Worm (Caenorhabditis elegans): ENCODE results near the gene F54D11.4.

The F54D11.4 gene

ce11 chrV:4585009-4585408 is 30.9 kb upstream of the F54D11.4 start, which contains the start of gene Y61A9LA.1:
Y61A9LA.1 (plus strand) TSS chrV:4585309.
- TF ChIP-seq ceh-31 (tag; optimal IDR thresholded peaks at IDR 0.05) (no peak), lim-6 (tag; optimal IDR thresholded peaks at IDR 0.05) (no peak), sdc-2 (tag; optimal IDR thresholded peaks at IDR 0.05) (no peak), unc-3 (GFP tag; conservative IDR thresholded peaks at IDR 0.05) (no peak), unc-3 (tag; optimal IDR thresholded peaks at IDR 0.05) (no peak), K02D7.2 (tag; optimal IDR thresholded peaks at IDR 0.05) (no peak), elt-2 (tag; optimal IDR thresholded peaks at IDR 0.05) (no peak), pat-9 (tag; optimal IDR thresholded peaks at IDR 0.05) (no peak), fkh-6 (tag; optimal IDR thresholded peaks at IDR 0.05) (no peak), nhr-11 (tag; optimal IDR thresholded peaks at IDR 0.05) (no peak), F13H6.1 (tag; optimal IDR thresholded peaks at IDR 0.05) (no peak), che-1 (tag; optimal IDR thresholded peaks at IDR 0.05) (no peak), pha-2 (tag; optimal IDR thresholded peaks at IDR 0.05) (no peak), lin-11 (tag; optimal IDR thresholded peaks at IDR 0.05) (no peak), ceh-19 (GFP tag; optimal IDR thresholded peaks at IDR 0.05) (no peak)

DNA sequence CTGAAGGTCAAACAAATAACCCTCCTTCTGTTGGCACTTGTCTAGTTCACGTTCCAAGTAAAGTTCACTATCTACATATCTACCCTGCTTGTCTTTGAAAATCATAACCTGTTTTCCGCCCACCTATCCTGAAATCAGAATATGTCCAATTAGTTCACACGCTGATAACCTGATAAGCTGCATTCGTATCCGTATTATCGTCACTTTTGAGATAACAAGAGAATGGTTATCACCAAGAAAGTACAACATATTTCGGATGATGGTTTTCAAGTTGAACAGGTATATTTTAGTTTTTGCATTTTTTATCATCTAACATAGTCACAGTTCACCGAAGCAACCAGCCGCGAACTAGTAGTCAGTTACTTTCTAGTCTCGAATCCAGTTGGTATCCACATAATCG is 25.2 kb upstream of the F54D11.4 start:
- TF ChIP-seq pag-3 (tag; optimal IDR thresholded peaks at IDR 0.05; ENCODE audit: borderline replicate concordance) (no peak), elt-2 (tag; optimal IDR thresholded peaks at IDR 0.05) (peak; percentile 58), tbx-2 (tag; optimal IDR thresholded peaks at IDR 0.05) (no peak)

- TF ChIP-seq ref-2 (tag; optimal IDR thresholded peaks at IDR 0.05) (no peak), elt-2 (tag; optimal IDR thresholded peaks at IDR 0.05) (peak; percentile 90)
Observed at ce11 chrV:4598489-4598888, 17.5 kb upstream of the F54D11.4 start.

ce11 chrV:4599225-4599624 is 16.7 kb upstream of the F54D11.4 start:
- no peak for TF ChIP-seq tbx-7 (tag; optimal IDR thresholded peaks at IDR 0.05)
- no peak for TF ChIP-seq ceh-22 (tag; optimal IDR thresholded peaks at IDR 0.05)
- TF ChIP-seq zip-5 (tag; optimal IDR thresholded peaks at IDR 0.05): no peak
- no peak for TF ChIP-seq unc-42 (tag; optimal IDR thresholded peaks at IDR 0.05)
- no peak for TF ChIP-seq ceh-19 (GFP tag; optimal IDR thresholded peaks at IDR 0.05)
- no peak for TF ChIP-seq dve-1 (tag; optimal IDR thresholded peaks at IDR 0.05)
- TF ChIP-seq tbx-2 (tag; optimal IDR thresholded peaks at IDR 0.05): no peak
- no peak for TF ChIP-seq ceh-14 (tag; optimal IDR thresholded peaks at IDR 0.05)
- TF ChIP-seq sox-2 (GFP tag; IDR thresholded peaks at IDR 0.05): no peak
- TF ChIP-seq T23F11.4 (GFP tag; optimal IDR thresholded peaks at IDR 0.05): no peak
- TF ChIP-seq gmeb-2 (tag; optimal IDR thresholded peaks at IDR 0.05): no peak
- no peak for TF ChIP-seq ceh-9 (tag; optimal IDR thresholded peaks at IDR 0.05)
- no peak for TF ChIP-seq pha-2 (tag; optimal IDR thresholded peaks at IDR 0.05)
- TF ChIP-seq ceh-6 (GFP tag; optimal IDR thresholded peaks at IDR 0.05): no peak

- no peak for TF ChIP-seq che-1 (tag; optimal IDR thresholded peaks at IDR 0.05)
- no peak for TF ChIP-seq ama-1 (optimal IDR thresholded peaks at IDR 0.05)
- TF ChIP-seq ztf-16 (tag; optimal IDR thresholded peaks at IDR 0.05): no peak
- no peak for TF ChIP-seq fkh-10 (GFP tag; optimal IDR thresholded peaks at IDR 0.05)
- no peak for TF ChIP-seq mec-3 (tag; optimal IDR thresholded peaks at IDR 0.05; ENCODE audit: borderline replicate concordance)
- TF ChIP-seq dve-1 (tag; optimal IDR thresholded peaks at IDR 0.05): no peak
- no peak for TF ChIP-seq sdc-2 (tag; optimal IDR thresholded peaks at IDR 0.05)
Observed at ce11 chrV:4606828-4607227, 9.1 kb upstream of the F54D11.4 start, which contains the start of gene txt-6. txt-6 (minus strand) TSS chrV:4606928.

DNA sequence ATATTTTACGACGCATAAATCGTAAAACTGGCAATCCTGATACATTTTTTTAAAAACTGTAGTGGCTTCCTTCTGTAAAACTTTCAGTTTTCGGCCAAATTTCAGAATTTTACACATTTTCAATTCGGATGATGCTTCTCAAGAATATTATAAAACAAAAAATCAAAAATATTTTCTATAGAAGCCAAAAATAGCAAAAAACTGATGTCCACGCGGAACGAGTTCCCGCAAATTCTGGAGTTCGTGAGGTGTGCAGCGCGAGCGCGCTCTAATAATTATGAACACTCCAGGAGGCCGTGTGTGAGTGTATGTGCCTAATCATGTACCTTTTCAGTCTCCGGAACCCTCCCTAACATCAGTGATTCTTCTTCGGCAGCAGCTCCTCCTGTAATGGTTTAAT is 1.3 kb downstream of the F54D11.4 start, which contains the start of gene sumv-2:
TSS of gene sumv-2 (plus strand) at position 301 of the 400 bp plus-strand sequence.
- TF ChIP-seq ama-1 (optimal IDR thresholded peaks at IDR 0.05) (no peak), tbx-2 (tag; optimal IDR thresholded peaks at IDR 0.05) (peak; percentile 28)

All from whole organism, late embryonic.